Worm (Caenorhabditis elegans): ENCODE results near the gene smcr-8.
A peak's percentile ranks its signal among the peaks of the same experiment; 100 is the strongest.

The smcr-8 gene

ce11 chrIII:5017550-5017949, 18.4 kb downstream of the smcr-8 start, which contains the start of gene larp-1:
Gene larp-1 (minus strand): TSS chrIII:5017650.
- TF ChIP-seq madf-3 (GFP tag; IDR thresholded peaks at IDR 0.05) (0 out of 2 replicates have a peak, but pooled peaks have one; percentile 16), B0035.1 (tag; optimal IDR thresholded peaks at IDR 0.05) (no peak), efl-1 (GFP tag; optimal IDR thresholded peaks at IDR 0.05) (no peak)

ce11 chrIII:5018116-5018689, 19.0 kb downstream of the smcr-8 start, which contains the start of gene wip-1:
Gene wip-1 (plus strand): TSS chrIII:5018639.
- TF ChIP-seq sptf-2 (GFP tag; optimal IDR thresholded peaks at IDR 0.05) (peak; percentile 91), ama-1 (optimal IDR thresholded peaks at IDR 0.05) (no peak), ama-1 (GFP tag; optimal IDR thresholded peaks at IDR 0.05) (peak; percentile 27 to 80), egl-44 (GFP tag; IDR thresholded peaks at IDR 0.05) (peak; percentile 96), nfya-1 (tag; optimal IDR thresholded peaks at IDR 0.05; ENCODE audit: borderline replicate concordance, insufficient read depth) (no peak), lsy-27 (tag; optimal IDR thresholded peaks at IDR 0.05; ENCODE audit: borderline replicate concordance, insufficient read depth) (peak; percentile 81), madf-3 (GFP tag; IDR thresholded peaks at IDR 0.05) (peak; percentile 96), let-526 (GFP tag; IDR thresholded peaks at IDR 0.05) (peak; percentile 91), aptf-3 (GFP tag; IDR thresholded peaks at IDR 0.05) (0 out of 2 replicates have a peak, but pooled peaks have one; percentile 24), F49E8.2 (tag; optimal IDR thresholded peaks at IDR 0.05; ENCODE audit: insufficient read depth) (peak; percentile 95), C06A6.2 (GFP tag; conservative IDR thresholded peaks at IDR 0.05) (peak; percentile 93), efl-1 (GFP tag; optimal IDR thresholded peaks at IDR 0.05) (peak; percentile 79), zim-3 (tag; optimal IDR thresholded peaks at IDR 0.05) (peak; percentile 64), ztf-6 (GFP tag; IDR thresholded peaks at IDR 0.05) (0 out of 2 replicates have a peak, but pooled peaks have one; percentile 73), mxl-1 (tag; optimal IDR thresholded peaks at IDR 0.05) (peak; percentile 37), ceh-40 (GFP tag; IDR thresholded peaks at IDR 0.05) (no peak), B0336.3 (GFP tag; IDR thresholded peaks at IDR 0.05) (peak; percentile 99), ceh-91 (GFP tag; IDR thresholded peaks at IDR 0.05) (peak; percentile 93), madf-8 (GFP tag; conservative IDR thresholded peaks at IDR 0.05) (peak; percentile 89), B0261.1 (tag; optimal IDR thresholded peaks at IDR 0.05) (peak; percentile 34), F39B2.1 (GFP tag; IDR thresholded peaks at IDR 0.05) (peak; percentile 93), hmg-20 (GFP tag; IDR thresholded peaks at IDR 0.05) (peak; percentile 88), hlh-12 (tag; optimal IDR thresholded peaks at IDR 0.05) (no peak), egrh-3 (GFP tag; IDR thresholded peaks at IDR 0.05) (peak; percentile 64), madf-10 (tag; optimal IDR thresholded peaks at IDR 0.05) (peak; percentile 93), lsl-1 (GFP tag; optimal IDR thresholded peaks at IDR 0.05) (peak; percentile 93), him-1 (tag; optimal IDR thresholded peaks at IDR 0.05) (peak; percentile 84), zfh-2 (GFP tag; conservative IDR thresholded peaks at IDR 0.05) (peak; percentile 97), xnd-1 (tag; optimal IDR thresholded peaks at IDR 0.05) (peak; percentile 86), B0019.2 (GFP tag; conservative IDR thresholded peaks at IDR 0.05) (peak; percentile 91), F57C9.4 (tag; optimal IDR thresholded peaks at IDR 0.05) (no peak), atf-7 (tag; optimal IDR thresholded peaks at IDR 0.05) (peak; percentile 92), ceh-79 (tag; optimal IDR thresholded peaks at IDR 0.05) (peak; percentile 70), F10E7.11 (tag; optimal IDR thresholded peaks at IDR 0.05) (peak; percentile 71), F22D6.2 (tag; optimal IDR thresholded peaks at IDR 0.05) (peak; percentile 87), B0035.1 (tag; optimal IDR thresholded peaks at IDR 0.05) (peak; percentile 89), somi-1 (GFP tag; optimal IDR thresholded peaks at IDR 0.05) (peak; percentile 94), gei-17 (GFP tag; optimal IDR thresholded peaks at IDR 0.05) (peak; percentile 85), let-607 (tag; optimal IDR thresholded peaks at IDR 0.05) (peak; percentile 85 to 94), rcor-1 (GFP tag; IDR thresholded peaks at IDR 0.05) (peak; percentile 98), pha-4 (tag; optimal IDR thresholded peaks at IDR 0.05) (peak; percentile 80), F57A8.1 (GFP tag; optimal IDR thresholded peaks at IDR 0.05) (peak; percentile 80), dpff-1 (tag; optimal IDR thresholded peaks at IDR 0.05) (no peak), Y53F4B.3 (GFP tag; IDR thresholded peaks at IDR 0.05) (peak; percentile 88), snpc-3.4 (tag; optimal IDR thresholded peaks at IDR 0.05) (peak; percentile 96)

Measured in whole organism, young adult.